Worm (Caenorhabditis elegans) whole organism, L4/young adult: ENCODE results near the gene daf-1.

Experiments
- W03F9.2 ChIP-seq: fragments of 150-350 bp; optimal IDR thresholded peaks from 2 replicates; lab custom pipeline; 2014; ENCODE audit warnings: missing biosample characterization, missing genetic modification characterization
- dao-5 ChIP-seq: sonication (generic microtip); optimal IDR thresholded peaks from 2 replicates; lab custom pipeline; 2016; ENCODE audit warnings: missing genotype, missing genetic modification characterization, moderate library complexity, missing compliant biosample characterization
- him-1 ChIP-seq: sonication (generic microtip); optimal IDR thresholded peaks from 2 replicates; lab custom pipeline; 2016; ENCODE audit warnings: missing genotype, missing genetic modification reagents, missing genetic modification characterization, missing compliant biosample characterization

DNA sequence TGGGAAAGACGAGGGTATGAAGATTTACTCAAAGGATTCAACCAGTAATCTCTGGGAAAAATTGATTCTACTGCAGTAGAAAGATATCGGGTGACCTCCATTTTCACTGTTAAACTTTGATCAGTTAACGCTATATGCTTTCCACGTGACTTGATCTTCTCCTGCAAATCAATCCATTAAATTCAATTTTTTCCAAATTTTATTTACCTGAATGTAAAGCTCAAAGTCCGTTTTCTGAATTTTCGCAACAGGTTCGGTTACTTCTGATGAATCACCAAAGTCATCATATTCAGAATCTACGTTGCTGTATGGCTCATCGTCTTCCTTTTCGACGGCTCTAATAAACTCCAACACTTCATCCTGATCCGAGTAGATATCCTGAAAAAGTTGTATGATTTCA lies 22.9 kb upstream of the daf-1 start, which contains the start of gene B0545.4:
- TF ChIP-seq W03F9.2 (tag; lab: Kevin White, UChicago) = no peak
- no peak for TF ChIP-seq dao-5 (tag; lab: Kevin White, UChicago)
- no peak for TF ChIP-seq him-1
